Worm (Caenorhabditis elegans) whole organism, L4 larva: ENCODE results near the gene zip-3.

ENCODE experiments used
- ZK546.5 ChIP-seq, 2 experiments: sonication (generic microtip); optimal IDR thresholded peaks; 2 replicates each; lab custom pipeline; 2017; ENCODE audit warnings: missing biosample characterization in 2 of 2, missing genetic modification characterization in 2 of 2
- ama-1 ChIP-seq: fragments of 150-350 bp; optimal IDR thresholded peaks from 2 replicates; lab custom pipeline; 2014; ENCODE audit warnings: inconsistent platforms, mixed read lengths
- cey-2 ChIP-seq: sonication (generic microtip); optimal IDR thresholded peaks from 3 replicates; lab custom pipeline; 2017; ENCODE audit warnings: missing genetic modification characterization, mild to moderate bottlenecking, missing compliant biosample characterization, antibody characterized with exemption, borderline replicate concordance; ENCODE audit not compliant: insufficient read depth
- fkh-10 ChIP-seq: fragments of 150-350 bp; optimal IDR thresholded peaks from 2 replicates; lab custom pipeline; 2014; ENCODE audit warnings: missing biosample characterization, missing genetic modification reagents, missing genetic modification characterization
- hlh-30 ChIP-seq: sonication (generic microtip); optimal IDR thresholded peaks from 2 replicates; lab custom pipeline; 2017; ENCODE audit warnings: antibody characterized with exemption, mild to moderate bottlenecking, missing genetic modification characterization, missing compliant biosample characterization; ENCODE audit not compliant: insufficient read depth
- lin-13 ChIP-seq: fragments of 150-350 bp; optimal IDR thresholded peaks from 2 replicates; lab custom pipeline; 2014; ENCODE audit warnings: missing biosample characterization, missing genetic modification reagents, missing genetic modification characterization
- lin-39 ChIP-seq: fragments of 150-350 bp; optimal IDR thresholded peaks from 2 replicates; lab custom pipeline; 2014; ENCODE audit warnings: missing biosample characterization, missing genetic modification reagents, missing genetic modification characterization
- lsy-2 ChIP-seq, 2 experiments: fragments of 150-350 bp in 1 of 2; sonication (generic microtip) in 1 of 2; optimal IDR thresholded peaks; 2 replicates each; lab custom pipeline; 2014 to 2017; ENCODE audit warnings: missing biosample characterization in 2 of 2, missing genetic modification characterization in 2 of 2
- nhr-11 ChIP-seq: fragments of 150-350 bp; optimal IDR thresholded peaks from 2 replicates; lab custom pipeline; 2014; ENCODE audit warnings: missing biosample characterization, missing genetic modification characterization
- nhr-76 ChIP-seq: fragments of 150-350 bp; optimal IDR thresholded peaks from 2 replicates; lab custom pipeline; 2014; ENCODE audit warnings: missing biosample characterization, missing genetic modification characterization
- pha-4 ChIP-seq, 2 experiments: fragments of 150-350 bp in 1 of 2; fragments of 200-800 bp in 1 of 2; sonication (Bioruptor generic) in 1 of 2; IDR thresholded peaks in 1 of 2; optimal IDR thresholded peaks in 1 of 2; 2 replicates each; pipeline versions ENCODE4 v1.3.6 to Lab custom; 2014 to 2022; ENCODE audit warnings: missing genetic modification characterization in 2 of 2, missing genetic modification reagents in 2 of 2, missing biosample characterization in 1 of 2, missing compliant biosample characterization in 1 of 2

ce11 chrII:14005183-14005582 is 47.9 kb upstream of the zip-3 start:
- TF ChIP-seq fkh-10 (no peak), ZK546.5 (tag; optimal IDR thresholded peaks at IDR 0.05; lab: Kevin White, UChicago) (no peak), lsy-2 (tag; optimal IDR thresholded peaks at IDR 0.05; lab: Kevin White, UChicago) (no peak), hlh-30 (tag; lab: Kevin White, UChicago) (no peak), lin-13 (no peak), nhr-11 (tag; lab: Kevin White, UChicago) (no peak), nhr-76 (tag; lab: Kevin White, UChicago) (no peak), lin-39 (tag; lab: Kevin White, UChicago) (no peak), pha-4 (GFP tag; IDR thresholded peaks at IDR 0.05; lab: Robert Waterston, UW) (no peak), pha-4 (tag; optimal IDR thresholded peaks at IDR 0.05; lab: Kevin White, UChicago) (no peak), cey-2 (tag; lab: Kevin White, UChicago) (no peak), ama-1 (no peak)
